Worm (Caenorhabditis elegans): ENCODE data around the gene gcp-2.1.

DNA sequence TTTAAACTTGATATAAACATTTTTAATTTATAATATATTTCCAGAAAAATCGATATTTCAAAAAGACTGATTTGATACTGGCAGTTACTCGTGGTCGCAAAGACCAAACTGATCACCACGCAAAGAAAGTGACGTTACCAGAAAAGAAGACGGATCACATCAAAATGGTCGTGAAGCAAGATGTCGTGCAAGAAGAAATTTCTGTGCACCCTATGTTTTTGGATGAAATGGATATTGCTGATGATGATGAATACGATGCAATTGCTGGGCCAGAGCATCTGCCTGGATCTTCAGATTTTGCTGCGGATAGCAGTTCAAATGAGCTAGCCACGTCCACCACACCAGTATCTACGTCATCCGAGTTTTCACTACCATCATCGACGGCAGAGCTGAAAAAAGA lies 27.1 kb downstream of the gcp-2.1 start:
- TF ChIP-seq dve-1 (tag; optimal IDR thresholded peaks at IDR 0.05) = no peak
- no peak for TF ChIP-seq ceh-31 (tag; optimal IDR thresholded peaks at IDR 0.05)
- no peak for TF ChIP-seq ceh-9 (tag; optimal IDR thresholded peaks at IDR 0.05)
- no peak for TF ChIP-seq tbx-2 (tag; optimal IDR thresholded peaks at IDR 0.05)
- no peak for TF ChIP-seq ets-4 (tag; optimal IDR thresholded peaks at IDR 0.05)
- TF ChIP-seq ceh-30 (tag; optimal IDR thresholded peaks at IDR 0.05) = no peak
- TF ChIP-seq pat-9 (tag; optimal IDR thresholded peaks at IDR 0.05) = no peak
- TF ChIP-seq ref-2 (tag; optimal IDR thresholded peaks at IDR 0.05) = no peak
- no peak for TF ChIP-seq hlh-13 (GFP tag; optimal IDR thresholded peaks at IDR 0.05)
- no peak for TF ChIP-seq madf-2 (tag; optimal IDR thresholded peaks at IDR 0.05)
- TF ChIP-seq nhr-11 (tag; optimal IDR thresholded peaks at IDR 0.05) = no peak
- no peak for TF ChIP-seq ceh-18 (tag; optimal IDR thresholded peaks at IDR 0.05)
- no peak for TF ChIP-seq ceh-6 (GFP tag; optimal IDR thresholded peaks at IDR 0.05)
- TF ChIP-seq sdc-2 (tag; optimal IDR thresholded peaks at IDR 0.05) = no peak
